Worm (Caenorhabditis elegans) whole organism, L3 larva: Measurements from ENCODE around the gene ZK354.2.

Experiments
- ceh-28 ChIP-seq: fragments of 150-350 bp; optimal IDR thresholded peaks from 2 replicates; lab custom pipeline; 2014; ENCODE audit warnings: missing biosample characterization, missing genetic modification reagents, missing genetic modification characterization
- eor-1 ChIP-seq, 2 experiments: fragments of 150-350 bp; optimal IDR thresholded peaks; 2 replicates each; lab custom pipeline; 2014 to 2018; ENCODE audit warnings: missing biosample characterization in 2 of 2, missing genetic modification characterization in 2 of 2
- fkh-10 ChIP-seq: sonication (generic microtip); optimal IDR thresholded peaks from 2 replicates; lab custom pipeline; 2017; ENCODE audit warnings: missing biosample characterization, missing genetic modification reagents, missing genetic modification characterization
- fos-1 ChIP-seq: fragments of 150-350 bp; optimal IDR thresholded peaks from 2 replicates; lab custom pipeline; 2014; ENCODE audit warnings: missing biosample characterization, missing genetic modification characterization
- lin-15B ChIP-seq: fragments of 150-350 bp; optimal IDR thresholded peaks from 2 replicates; lab custom pipeline; 2014; ENCODE audit warnings: missing biosample characterization, missing genetic modification characterization
- lin-39 ChIP-seq: fragments of 150-350 bp; optimal IDR thresholded peaks from 2 replicates; lab custom pipeline; 2018; ENCODE audit warnings: missing biosample characterization, missing genetic modification reagents, missing genetic modification characterization
- nhr-11 ChIP-seq: fragments of 150-350 bp; optimal IDR thresholded peaks from 2 replicates; lab custom pipeline; 2014; ENCODE audit warnings: missing biosample characterization, missing genetic modification characterization
- skn-1 ChIP-seq: fragments of 150-350 bp; optimal IDR thresholded peaks from 2 replicates; lab custom pipeline; 2014; ENCODE audit warnings: missing biosample characterization, missing genetic modification characterization
- zag-1 ChIP-seq: fragments of 150-350 bp; optimal IDR thresholded peaks from 2 replicates; lab custom pipeline; 2014; ENCODE audit warnings: missing biosample characterization, missing genetic modification characterization
- ztf-4 ChIP-seq: fragments of 150-350 bp; optimal IDR thresholded peaks from 2 replicates; lab custom pipeline; 2014; ENCODE audit warnings: missing biosample characterization, missing genetic modification characterization

- TF ChIP-seq fos-1 (tag; lab: Kevin White, UChicago) (no peak), lin-39 (tag; lab: Kevin White, UChicago) (no peak), ztf-4 (tag; lab: Kevin White, UChicago) (no peak), eor-1 (tag; optimal IDR thresholded peaks at IDR 0.05; lab: Kevin White, UChicago) (no peak), zag-1 (tag; lab: Kevin White, UChicago) (no peak), skn-1 (no peak), nhr-11 (tag; lab: Kevin White, UChicago) (no peak), ceh-28 (tag; lab: Kevin White, UChicago) (no peak), lin-15B (tag; lab: Kevin White, UChicago) (no peak), fkh-10 (GFP tag; lab: Kevin White, UChicago) (no peak)
Observed at ce11 chrIV:5353364-5353763, 40.2 kb downstream of the ZK354.2 start, which contains the start of gene Y4C6B.7.
